Fruit fly (Drosophila melanogaster) whole organism, prepupa: ENCODE measurements around the gene kek6.

ENCODE experiments used
- CG11294 ChIP-seq: fragments of 200-800 bp; sonication (Bioruptor generic); IDR thresholded peaks from 2 replicates; pipeline ENCODE4 v1.3.6; 2022; ENCODE audit warnings: missing biosample characterization, missing genetic modification characterization
- CG11762 ChIP-seq: fragments of 200-800 bp; sonication (Bioruptor generic); optimal IDR thresholded peaks from 3 replicates; lab custom pipeline; 2016; ENCODE audit warnings: missing biosample characterization, missing genetic modification characterization; ENCODE audit not compliant: insufficient read depth
- CG15336 ChIP-seq: fragments of 200-800 bp; sonication (Bioruptor generic); IDR thresholded peaks from 2 replicates; pipeline ENCODE4 v1.3.6; 2022; ENCODE audit warnings: missing biosample characterization, missing genetic modification characterization
- CG1621 ChIP-seq: fragments of 200-800 bp; sonication (Bioruptor generic); optimal IDR thresholded peaks from 3 replicates; lab custom pipeline; 2018; ENCODE audit warnings: missing biosample characterization, mild to moderate bottlenecking, missing genetic modification characterization
- CG3032 ChIP-seq: fragments of 200-800 bp; optimal IDR thresholded peaks from 2 replicates; lab custom pipeline; 2019; ENCODE audit warnings: missing biosample characterization, mild to moderate bottlenecking, missing genetic modification characterization, moderate library complexity
- CG31627 ChIP-seq: fragments of 200-800 bp; sonication (Bioruptor generic); optimal IDR thresholded peaks from 3 replicates; lab custom pipeline; 2016; ENCODE audit warnings: missing biosample characterization, missing genetic modification characterization
- CG32006 ChIP-seq: fragments of 200-800 bp; sonication (Bioruptor generic); optimal IDR thresholded peaks from 3 replicates; lab custom pipeline; 2017; ENCODE audit warnings: missing biosample characterization, mild to moderate bottlenecking, missing genetic modification characterization
- CG34406 ChIP-seq: fragments of 200-800 bp; sonication (Bioruptor generic); optimal IDR thresholded peaks from 3 replicates; lab custom pipeline; 2016; ENCODE audit warnings: missing biosample characterization, missing genetic modification characterization
- CG3919 ChIP-seq: fragments of 200-800 bp; sonication (Bioruptor generic); optimal IDR thresholded peaks from 3 replicates; lab custom pipeline; 2016; ENCODE audit warnings: missing biosample characterization, missing genetic modification characterization
- CG4318 ChIP-seq: fragments of 200-800 bp; sonication (Bioruptor generic); optimal IDR thresholded peaks from 3 replicates; lab custom pipeline; 2017; ENCODE audit warnings: missing biosample characterization, mild to moderate bottlenecking, missing genetic modification characterization
- CG6163 ChIP-seq: fragments of 200-800 bp; sonication (Bioruptor generic); IDR thresholded peaks from 3 replicates; pipeline ENCODE4 v1.3.6; 2022; ENCODE audit warnings: missing biosample characterization, missing genetic modification characterization
- CG6276 ChIP-seq: fragments of 200-800 bp; sonication (Bioruptor generic); optimal IDR thresholded peaks from 2 replicates; lab custom pipeline; 2017; ENCODE audit warnings: missing biosample characterization, mild to moderate bottlenecking, missing genetic modification characterization
- CG6854 ChIP-seq: fragments of 200-800 bp; sonication (Bioruptor generic); optimal IDR thresholded peaks from 2 replicates; lab custom pipeline; 2017; ENCODE audit warnings: missing biosample characterization, mild to moderate bottlenecking, missing genetic modification characterization
- CG7368 ChIP-seq: fragments of 200-800 bp; sonication (Bioruptor generic); optimal IDR thresholded peaks from 3 replicates; lab custom pipeline; 2016; ENCODE audit warnings: missing biosample characterization, missing genetic modification characterization
- CG8319 ChIP-seq: fragments of 200-800 bp; sonication (Bioruptor generic); optimal IDR thresholded peaks from 3 replicates; lab custom pipeline; 2016; ENCODE audit warnings: missing biosample characterization, missing genetic modification characterization
- CG8632 ChIP-seq: fragments of 200-800 bp; sonication (Bioruptor generic); optimal IDR thresholded peaks from 3 replicates; lab custom pipeline; 2016; ENCODE audit warnings: missing biosample characterization, missing genetic modification characterization
- Eip78C ChIP-seq: fragments of 200-800 bp; sonication (Bioruptor generic); peaks from one replicate; lab custom pipeline; 2016; ENCODE audit warnings: missing biosample characterization, missing genetic modification characterization
- Ets96B ChIP-seq: fragments of 200-800 bp; optimal IDR thresholded peaks from 2 replicates; lab custom pipeline; 2019; ENCODE audit warnings: missing biosample characterization, mild to moderate bottlenecking, missing genetic modification characterization, moderate library complexity
- Gug ChIP-seq: fragments of 200-800 bp; sonication (Bioruptor generic); IDR thresholded peaks from 2 replicates; pipeline ENCODE4 v1.3.6; 2022; ENCODE audit warnings: missing biosample characterization, missing genetic modification characterization
- Hr38 ChIP-seq: sonication (Bioruptor generic); optimal IDR thresholded peaks from 2 replicates; lab custom pipeline; 2016; ENCODE audit warnings: missing biosample characterization, missing genetic modification characterization
- Lpt ChIP-seq: fragments of 200-800 bp; sonication (Bioruptor generic); optimal IDR thresholded peaks from 3 replicates; lab custom pipeline; 2016; ENCODE audit warnings: missing biosample characterization, missing genetic modification characterization
- Met ChIP-seq: fragments of 200-800 bp; sonication (Bioruptor generic); optimal IDR thresholded peaks from 3 replicates; lab custom pipeline; 2016; ENCODE audit warnings: missing biosample characterization, missing genetic modification characterization
- OdsH ChIP-seq: fragments of 200-800 bp; sonication (Bioruptor generic); optimal IDR thresholded peaks from 3 replicates; lab custom pipeline; 2016; ENCODE audit warnings: missing biosample characterization, missing genetic modification characterization
- Sox102F ChIP-seq: fragments of 200-800 bp; sonication (Bioruptor generic); optimal IDR thresholded peaks from 2 replicates; lab custom pipeline; 2016; ENCODE audit warnings: missing biosample characterization, mild to moderate bottlenecking, missing genetic modification characterization
- achi ChIP-seq: fragments of 200-800 bp; sonication (Bioruptor generic); optimal IDR thresholded peaks from 3 replicates; lab custom pipeline; 2016; ENCODE audit warnings: missing biosample characterization, missing genetic modification characterization
- dac ChIP-seq: fragments of 200-800 bp; sonication (Bioruptor generic); optimal IDR thresholded peaks from 2 replicates; lab custom pipeline; 2017; ENCODE audit warnings: missing biosample characterization, mild to moderate bottlenecking, missing genetic modification characterization
- eg ChIP-seq: fragments of 200-800 bp; sonication (Bioruptor generic); IDR thresholded peaks from 3 replicates; pipeline ENCODE4 v1.3.6; 2022; ENCODE audit warnings: missing biosample characterization, missing genetic modification characterization
- esn ChIP-seq: fragments of 200-800 bp; sonication (Bioruptor generic); optimal IDR thresholded peaks from 2 replicates; lab custom pipeline; 2016; ENCODE audit warnings: missing biosample characterization, mild to moderate bottlenecking, missing genetic modification characterization, moderate library complexity
- fkh ChIP-seq: fragments of 200-800 bp; sonication (Bioruptor generic); optimal IDR thresholded peaks from 3 replicates; lab custom pipeline; 2017; ENCODE audit warnings: missing biosample characterization, mild to moderate bottlenecking, missing genetic modification characterization, moderate library complexity
- net ChIP-seq: fragments of 200-800 bp; sonication (Bioruptor generic); optimal IDR thresholded peaks from 3 replicates; lab custom pipeline; 2016; ENCODE audit warnings: missing biosample characterization, missing genetic modification characterization
- pdm3 ChIP-seq: fragments of 200-800 bp; sonication (Bioruptor generic); optimal IDR thresholded peaks from 3 replicates; lab custom pipeline; 2016; ENCODE audit warnings: missing biosample characterization, missing genetic modification characterization
- ss ChIP-seq, 2 experiments: fragments of 200-800 bp; sonication (Bioruptor generic); optimal IDR thresholded peaks; 2 replicates in 1 of 2; 3 replicates in 1 of 2; lab custom pipeline; 2017 to 2018; ENCODE audit warnings: mild to moderate bottlenecking in 2 of 2, missing biosample characterization in 2 of 2, missing genetic modification characterization in 2 of 2, moderate library complexity in 1 of 2
- svp ChIP-seq: fragments of 200-800 bp; sonication (Bioruptor generic); peaks from one replicate; lab custom pipeline; 2016; ENCODE audit warnings: missing biosample characterization, missing genetic modification characterization
- topi ChIP-seq: fragments of 200-800 bp; sonication (Bioruptor generic); optimal IDR thresholded peaks from 3 replicates; lab custom pipeline; 2016; ENCODE audit warnings: missing biosample characterization, missing genetic modification characterization
- vri ChIP-seq: fragments of 200-800 bp; sonication (Bioruptor generic); optimal IDR thresholded peaks from 3 replicates; lab custom pipeline; 2016; ENCODE audit warnings: missing biosample characterization, mild to moderate bottlenecking, missing genetic modification characterization

The kek6 gene

dm6 chr3R:31621814-31622213, at the start of gene kek6:
TSS of gene kek6 (plus strand) at chr3R:31622136.
- no peak for TF ChIP-seq vri (GFP tag; lab: Kevin White, UChicago)
- no peak for TF ChIP-seq Ets96B (tag; lab: Kevin White, UChicago)
- TF ChIP-seq CG7368 (GFP tag; lab: Kevin White, UChicago) = no peak
- TF ChIP-seq CG4318 (GFP tag; lab: Kevin White, UChicago) = no peak
- TF ChIP-seq dac = no peak
- no peak for TF ChIP-seq topi
- TF ChIP-seq pdm3 (GFP tag; lab: Kevin White, UChicago) = no peak
- no peak for TF ChIP-seq achi
- no peak for TF ChIP-seq ss (GFP tag; optimal IDR thresholded peaks at IDR 0.05; lab: Kevin White, UChicago)
- TF ChIP-seq Gug = no peak
- no peak for TF ChIP-seq CG8319 (GFP tag; lab: Kevin White, UChicago)
- TF ChIP-seq CG31627 = no peak
- no peak for TF ChIP-seq fkh
- TF ChIP-seq Eip78C = no peak
- no peak for TF ChIP-seq net
- no peak for TF ChIP-seq CG32006 (GFP tag; lab: Kevin White, UChicago)
- TF ChIP-seq CG11762 (GFP tag; lab: Kevin White, UChicago) = no peak
- no peak for TF ChIP-seq CG8632 (GFP tag; lab: Kevin White, UChicago)
- TF ChIP-seq esn (GFP tag; lab: Kevin White, UChicago) = no peak
- TF ChIP-seq CG6854 (GFP tag; lab: Kevin White, UChicago) = no peak

- TF ChIP-seq CG11762 (GFP tag; lab: Kevin White, UChicago) (no peak), eg (GFP tag; lab: Robert Waterston, UW) (no peak), Lpt (GFP tag; lab: Kevin White, UChicago) (no peak), CG3032 (tag; lab: Kevin White, UChicago) (no peak), topi (no peak), OdsH (GFP tag; lab: Kevin White, UChicago) (no peak), CG7368 (GFP tag; lab: Kevin White, UChicago) (no peak), CG6163 (GFP tag; lab: Robert Waterston, UW) (no peak), Sox102F (GFP tag; lab: Kevin White, UChicago) (no peak), CG6854 (GFP tag; lab: Kevin White, UChicago) (no peak), CG3919 (no peak), Met (no peak), CG6276 (GFP tag; lab: Kevin White, UChicago) (no peak), vri (GFP tag; lab: Kevin White, UChicago) (no peak)
These were observed 44.6 kb upstream of the kek6 start for dm6 chr3R:31577351-31577750.

- no peak for TF ChIP-seq CG15336 (GFP tag; lab: Robert Waterston, UW)
- TF ChIP-seq CG4318 (GFP tag; lab: Kevin White, UChicago) = no peak
These were observed 41.9 kb upstream of the kek6 start for dm6 chr3R:31580032-31580431.

- peak; percentile 7 for TF ChIP-seq fkh
- TF ChIP-seq CG1621 (tag; lab: Kevin White, UChicago) = peak; percentile 40
- TF ChIP-seq Eip78C = peak; percentile 78
- no peak for TF ChIP-seq pdm3 (GFP tag; lab: Kevin White, UChicago)
- no peak for TF ChIP-seq Met
- TF ChIP-seq CG11294 (GFP tag; lab: Robert Waterston, UW) = no peak
- TF ChIP-seq CG7368 (GFP tag; lab: Kevin White, UChicago) = no peak
- no peak for TF ChIP-seq CG34406 (GFP tag; lab: Kevin White, UChicago)
- TF ChIP-seq Hr38 (GFP tag; lab: Kevin White, UChicago) = no peak
- TF ChIP-seq svp (GFP tag; lab: Kevin White, UChicago) = no peak
- peak; percentile 20 for TF ChIP-seq esn (GFP tag; lab: Kevin White, UChicago)
These were observed 41.3 kb upstream of the kek6 start, which contains the start of the genes pygo and rod for dm6 chr3R:31580586-31580994. TSS of gene pygo (minus strand) at chr3R:31580699. TSS of gene rod (plus strand) at chr3R:31580951.
